Worm (Caenorhabditis elegans) whole organism, dauer: Measurements from ENCODE around the gene nhr-50.
"Not testable (repeated sequence)": the region's sequence is repeated elsewhere in the genome, so short reads cannot be mapped to it uniquely, and the experiment has no call there.

Experiments
- unc-62 ChIP-seq: sonication (generic microtip); optimal IDR thresholded peaks from 2 replicates; lab custom pipeline; 2017; ENCODE audit warnings: missing biosample characterization, missing genetic modification reagents, missing genetic modification characterization

Gene nhr-50

DNA sequence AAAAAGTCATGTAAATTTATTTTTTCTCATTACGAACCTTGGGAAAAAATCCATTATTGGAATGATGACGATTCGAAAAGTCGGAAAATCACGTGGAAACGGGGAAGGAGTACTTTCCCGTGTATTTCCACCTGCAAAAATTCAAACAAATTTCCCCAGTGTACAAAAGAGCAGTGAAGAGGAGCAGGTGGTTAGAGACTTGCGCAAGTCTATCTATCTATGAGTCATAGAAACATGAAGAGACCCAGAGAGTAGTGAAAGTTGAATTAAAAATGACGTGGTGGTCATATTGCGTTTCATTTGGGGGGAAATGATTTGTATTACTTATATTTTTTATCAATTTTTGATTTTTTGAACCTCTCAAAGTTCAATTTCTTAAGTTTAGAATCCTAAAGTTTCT, at the start of gene nhr-50:
Gene nhr-50, minus strand, starts transcription at position 199 of the 400 bp plus-strand sequence.
- no peak for TF ChIP-seq unc-62 (GFP tag; lab: Kevin White, UChicago)

DNA sequence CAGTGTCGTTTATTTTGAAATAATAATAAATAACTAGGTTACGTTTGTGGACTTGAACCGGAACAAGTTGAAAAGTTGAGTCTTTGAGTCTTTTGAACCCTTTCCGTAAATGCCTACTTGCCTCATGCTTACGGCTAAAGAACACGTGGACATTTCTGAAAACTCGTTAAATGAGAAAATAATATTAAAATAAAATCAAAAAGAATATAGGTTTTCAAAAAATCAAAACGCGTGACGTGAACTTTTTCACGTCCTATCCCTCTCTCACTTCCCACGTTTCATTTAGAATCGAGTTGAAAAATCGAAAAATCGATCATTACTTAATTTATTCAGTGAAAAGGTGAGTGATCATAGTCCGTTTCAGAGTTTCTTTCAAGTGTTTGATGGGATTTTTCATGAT, 48.7 kb upstream of the nhr-50 start, which contains the start of gene best-12:
Gene best-12, plus strand, starts transcription at position 301 of the 400 bp plus-strand sequence.
- TF ChIP-seq unc-62 (GFP tag; lab: Kevin White, UChicago), result no peak

DNA sequence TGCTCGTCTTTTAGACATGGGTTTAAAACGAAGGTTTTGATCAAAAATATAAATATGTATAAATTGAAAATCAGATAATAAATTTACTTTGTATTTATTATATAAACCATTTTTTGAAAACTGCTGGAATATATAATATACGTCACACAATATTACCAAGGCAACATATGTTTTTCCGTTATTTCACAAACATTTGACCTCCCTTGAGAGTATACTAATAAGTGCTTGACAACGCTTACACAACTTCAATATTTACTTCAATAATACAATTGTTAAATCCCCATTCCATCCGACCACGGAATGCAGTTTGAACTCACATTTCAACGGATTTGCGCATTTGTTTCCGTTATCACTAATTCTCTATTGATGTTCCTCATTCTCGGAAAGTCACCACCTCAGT, 47.1 kb upstream of the nhr-50 start, which contains the start of gene str-198:
Gene str-198, plus strand, starts transcription at position 301 of the 400 bp plus-strand sequence.
- no peak for TF ChIP-seq unc-62 (GFP tag; lab: Kevin White, UChicago)

DNA sequence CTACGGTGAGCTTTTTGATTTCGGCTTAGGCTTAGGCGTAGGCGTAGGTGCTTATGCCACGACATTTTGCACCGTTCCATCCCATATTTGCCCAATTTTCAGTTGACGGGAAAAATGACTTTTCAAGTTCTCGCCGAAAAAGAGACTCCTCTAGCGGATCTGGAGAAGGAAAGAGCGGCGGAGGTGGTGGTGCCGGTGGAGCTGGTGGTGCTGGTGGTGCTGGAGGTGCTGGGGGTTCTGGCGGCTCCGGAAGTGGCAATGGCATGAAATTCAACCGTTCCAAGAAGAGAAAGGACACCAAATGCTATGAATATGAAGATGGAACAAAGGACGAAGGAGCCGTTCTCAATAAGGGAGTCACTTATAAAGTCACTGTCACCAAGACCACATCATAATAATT, 46.6 kb upstream of the nhr-50 start:
- no peak for TF ChIP-seq unc-62 (GFP tag; lab: Kevin White, UChicago)

DNA sequence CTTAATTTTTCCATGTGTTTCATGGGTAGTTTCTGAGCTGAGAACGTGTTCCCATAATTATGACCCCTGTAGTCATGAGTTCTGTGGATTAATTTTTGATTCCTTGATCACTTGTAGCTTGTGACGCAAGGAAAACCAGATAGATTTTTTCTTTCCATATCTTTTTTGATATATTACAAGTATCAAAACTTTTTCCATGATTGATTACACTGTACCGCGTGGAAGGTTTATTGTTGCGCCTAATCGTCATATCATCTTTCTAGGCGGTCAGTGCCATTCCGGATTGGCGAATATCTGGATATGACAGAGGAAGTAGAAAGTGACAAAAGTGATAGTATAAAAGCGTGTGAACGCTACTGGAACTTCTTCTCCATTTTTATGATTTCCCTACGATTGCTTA, 46.1 kb upstream of the nhr-50 start, which contains the start of gene ZK285.2:
Gene ZK285.2, plus strand, starts transcription at position 301 of the 400 bp plus-strand sequence.
- no peak for TF ChIP-seq unc-62 (GFP tag; lab: Kevin White, UChicago)

DNA sequence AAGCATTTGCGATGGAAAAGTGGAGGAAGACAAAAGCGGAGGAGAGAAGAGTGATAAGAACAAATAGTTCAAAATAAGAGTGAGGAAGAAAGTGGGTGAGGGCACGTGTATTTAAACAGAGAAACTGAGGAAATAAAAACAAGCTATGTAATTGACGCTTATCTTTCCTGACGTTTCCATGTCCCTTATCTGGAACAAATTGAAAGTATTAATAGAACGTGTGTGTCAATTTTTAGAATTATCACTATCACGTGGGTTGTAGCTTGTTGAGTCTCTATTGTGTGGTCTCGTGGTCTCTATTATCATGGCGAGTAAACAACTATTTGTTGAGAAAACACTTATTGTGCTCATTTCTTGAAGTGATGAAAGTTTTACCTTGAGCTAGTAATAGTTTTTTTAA, 45.4 kb upstream of the nhr-50 start, which contains the start of gene T10C6.15:
Gene T10C6.15, minus strand, starts transcription at position 104 of the 400 bp plus-strand sequence.
- TF ChIP-seq unc-62 (GFP tag; lab: Kevin White, UChicago), result no peak

DNA sequence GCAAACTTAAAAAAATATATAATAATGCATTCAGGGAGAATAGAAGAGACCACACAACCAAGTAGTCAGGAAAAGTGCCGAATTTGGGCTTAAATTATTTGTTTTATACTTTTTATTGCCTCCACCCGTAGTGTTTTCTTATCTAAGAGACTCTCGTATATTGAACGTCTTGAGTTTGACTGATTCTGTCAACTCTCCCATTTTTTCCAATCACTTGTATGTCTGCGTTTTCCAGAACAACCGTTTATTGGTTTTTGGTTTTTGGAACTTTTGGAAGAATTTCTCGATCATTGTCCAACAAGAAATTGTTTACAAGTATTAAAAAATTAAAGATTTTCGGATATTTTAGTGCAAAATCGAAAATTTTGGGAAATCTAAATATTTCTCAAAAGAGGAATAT, 43.3 kb upstream of the nhr-50 start:
- no peak for TF ChIP-seq unc-62 (GFP tag; lab: Kevin White, UChicago)

DNA sequence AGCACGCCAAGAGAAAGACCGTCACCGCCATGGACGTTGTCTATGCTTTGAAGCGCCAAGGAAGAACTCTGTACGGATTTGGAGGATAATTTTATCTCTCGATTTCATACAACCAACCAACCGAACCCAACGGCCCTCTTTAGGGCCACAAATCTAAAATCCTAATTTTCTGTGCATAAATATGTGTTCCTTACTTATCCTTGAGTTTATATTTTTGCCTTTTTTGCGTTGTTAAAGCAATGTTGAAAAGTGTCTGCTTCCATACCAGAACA, 42.2 kb upstream of the nhr-50 start:
- no peak for TF ChIP-seq unc-62 (GFP tag; lab: Kevin White, UChicago)

DNA sequence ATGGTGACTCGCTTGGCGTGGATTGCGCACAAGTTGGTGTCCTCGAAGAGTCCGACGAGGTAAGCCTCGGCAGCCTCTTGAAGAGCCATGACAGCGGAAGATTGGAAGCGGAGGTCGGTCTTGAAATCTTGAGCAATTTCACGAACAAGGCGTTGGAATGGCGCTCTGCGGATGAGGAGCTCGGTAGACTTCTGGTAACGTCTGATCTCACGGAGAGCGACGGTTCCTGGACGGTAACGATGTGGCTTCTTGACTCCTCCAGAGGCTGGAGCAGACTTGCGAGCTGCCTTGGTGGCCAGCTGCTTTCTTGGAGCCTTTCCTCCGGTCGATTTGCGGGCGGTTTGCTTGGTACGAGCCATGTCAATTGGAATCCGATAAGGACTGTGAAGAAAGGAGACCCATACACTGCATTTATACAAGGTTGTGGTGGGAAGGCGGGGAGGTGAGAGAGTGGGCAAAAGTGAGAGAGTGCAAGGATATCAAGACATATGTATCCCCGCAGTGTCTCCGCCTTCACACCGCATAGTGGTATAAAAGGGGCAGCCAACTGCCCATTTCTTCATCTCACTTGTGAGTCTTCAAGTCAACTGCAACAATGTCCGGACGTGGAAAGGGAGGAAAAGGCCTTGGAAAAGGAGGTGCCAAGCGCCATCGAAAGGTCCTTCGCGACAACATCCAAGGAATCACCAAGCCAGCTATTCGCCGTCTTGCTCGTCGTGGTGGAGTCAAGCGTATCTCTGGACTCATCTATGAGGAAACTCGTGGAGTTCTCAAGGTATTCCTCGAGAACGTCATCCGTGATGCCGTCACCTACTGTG, 41.7 kb upstream of the nhr-50 start, which contains the start of the genes his-2 and his-1:
Gene his-2, minus strand, starts transcription at position 359 of the 818 bp plus-strand sequence.
Gene his-1, plus strand, starts transcription at position 596 of the 818 bp plus-strand sequence.
- TF ChIP-seq unc-62 (GFP tag; lab: Kevin White, UChicago), result not testable (repeated sequence)

DNA sequence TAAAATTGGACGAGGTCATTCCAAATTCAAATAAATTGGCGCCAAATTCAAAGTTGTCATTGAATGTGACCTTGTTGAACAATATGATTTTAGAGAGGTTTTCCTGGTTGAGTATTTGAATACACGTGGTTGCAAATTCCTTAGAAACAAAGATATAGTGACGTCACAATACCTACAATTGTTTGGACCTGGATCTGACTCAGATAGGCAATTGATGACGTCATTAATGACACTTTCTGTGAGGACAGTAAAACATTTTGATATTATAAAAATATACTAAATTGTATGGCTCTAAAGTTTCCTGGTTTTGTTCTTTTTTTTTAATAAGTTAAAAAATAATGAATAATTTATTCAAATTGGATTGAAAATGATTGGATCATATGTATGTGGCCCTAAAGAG, 41.0 kb upstream of the nhr-50 start:
- no peak for TF ChIP-seq unc-62 (GFP tag; lab: Kevin White, UChicago)

DNA sequence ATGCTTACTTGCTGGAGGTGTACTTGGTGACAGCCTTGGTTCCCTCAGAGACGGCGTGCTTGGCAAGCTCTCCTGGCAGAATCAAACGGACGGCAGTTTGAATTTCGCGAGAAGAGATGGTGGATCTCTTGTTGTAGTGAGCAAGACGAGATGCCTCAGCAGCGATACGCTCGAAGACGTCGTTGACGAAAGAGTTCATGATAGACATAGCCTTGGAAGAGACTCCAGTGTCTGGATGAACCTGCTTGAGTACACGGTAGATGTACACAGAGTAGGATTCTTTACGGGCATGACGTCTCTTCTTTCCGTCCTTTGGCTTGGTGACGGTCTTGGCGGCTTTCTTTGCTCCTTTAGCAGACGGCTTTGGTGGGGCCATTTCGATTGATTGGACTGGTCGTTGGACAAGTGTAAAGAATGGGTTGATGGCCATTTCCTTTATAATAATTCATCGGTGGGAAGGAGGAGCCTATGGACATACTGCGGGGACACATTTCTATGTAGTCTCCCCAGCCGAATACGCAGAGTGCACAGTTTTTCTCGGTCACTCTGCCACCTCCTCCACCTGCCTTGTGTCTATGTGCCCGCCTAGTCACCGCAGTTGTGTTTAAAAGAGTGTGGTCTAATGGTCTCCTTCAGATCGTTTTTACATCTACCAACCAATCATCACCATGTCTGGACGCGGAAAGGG, 39.9 kb upstream of the nhr-50 start, which contains the start of the genes his-4 and his-3:
Gene his-4, minus strand, starts transcription at position 376 of the 688 bp plus-strand sequence.
Gene his-3, plus strand, starts transcription at position 669 of the 688 bp plus-strand sequence.
- not testable (repeated sequence) for TF ChIP-seq unc-62 (GFP tag; lab: Kevin White, UChicago)

DNA sequence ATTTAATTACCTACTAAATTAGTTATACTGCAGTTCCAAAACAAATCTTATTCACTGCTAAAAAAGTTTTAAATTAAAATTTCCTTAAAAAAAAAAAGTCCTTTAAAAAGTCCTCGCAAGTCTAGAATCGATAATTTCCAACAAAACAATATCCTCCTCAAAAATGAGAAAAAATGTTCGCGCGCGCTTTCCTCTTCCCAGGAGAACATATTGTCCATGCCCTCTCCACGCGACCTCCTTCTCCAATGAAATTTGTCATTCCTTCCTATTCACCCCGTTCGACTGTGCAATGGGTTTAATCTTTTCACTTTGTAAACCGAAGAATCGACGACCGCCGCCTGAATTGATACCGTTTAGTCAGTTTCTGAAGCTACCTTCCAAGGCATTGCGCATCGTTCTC, 35.7 kb upstream of the nhr-50 start, which contains the start of gene T10C6.10:
Gene T10C6.10, plus strand, starts transcription at position 248 of the 400 bp plus-strand sequence.
- no peak for TF ChIP-seq unc-62 (GFP tag; lab: Kevin White, UChicago)

DNA sequence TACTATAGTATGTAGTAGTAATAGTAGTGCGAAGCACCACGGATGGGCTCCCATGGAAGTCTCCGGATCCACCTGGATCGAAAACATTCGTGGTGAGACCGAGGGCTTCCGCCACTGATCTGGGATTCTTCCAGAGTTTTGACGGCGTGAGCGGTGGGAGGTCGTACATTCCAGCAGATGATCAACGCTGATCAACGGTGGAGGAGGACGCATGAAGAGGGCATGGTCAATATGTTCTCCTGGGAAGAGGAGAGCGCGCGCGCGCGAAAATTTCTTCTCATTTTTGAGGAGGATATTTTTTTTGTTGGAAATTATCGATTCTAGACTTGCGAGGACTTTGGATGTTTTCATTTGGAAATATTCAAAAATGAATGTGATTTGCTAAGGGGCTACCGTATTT, 33.1 kb upstream of the nhr-50 start:
- no peak for TF ChIP-seq unc-62 (GFP tag; lab: Kevin White, UChicago)

DNA sequence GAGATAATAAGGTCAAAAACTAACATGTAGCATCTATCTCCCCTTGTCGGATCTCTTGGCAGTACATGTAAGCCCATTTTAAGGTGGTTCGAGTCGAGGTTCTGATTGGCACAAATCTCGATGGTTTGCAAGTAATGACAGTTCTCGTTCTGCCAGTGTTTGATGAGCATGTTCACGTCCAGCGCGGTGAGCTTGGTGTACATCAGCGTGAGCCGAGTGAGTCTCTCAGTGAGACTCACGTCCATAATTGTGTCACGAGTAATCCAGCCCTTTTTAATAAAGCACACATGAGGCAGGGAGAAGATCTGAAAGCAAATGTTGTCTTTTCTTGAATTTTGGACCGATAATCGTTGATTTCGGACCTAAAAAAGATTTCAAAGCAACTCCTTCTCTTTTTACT, 32.3 kb upstream of the nhr-50 start, which contains the start of gene T10C6.16:
Gene T10C6.16, minus strand, starts transcription at position 245 of the 400 bp plus-strand sequence.
- no peak for TF ChIP-seq unc-62 (GFP tag; lab: Kevin White, UChicago)

DNA sequence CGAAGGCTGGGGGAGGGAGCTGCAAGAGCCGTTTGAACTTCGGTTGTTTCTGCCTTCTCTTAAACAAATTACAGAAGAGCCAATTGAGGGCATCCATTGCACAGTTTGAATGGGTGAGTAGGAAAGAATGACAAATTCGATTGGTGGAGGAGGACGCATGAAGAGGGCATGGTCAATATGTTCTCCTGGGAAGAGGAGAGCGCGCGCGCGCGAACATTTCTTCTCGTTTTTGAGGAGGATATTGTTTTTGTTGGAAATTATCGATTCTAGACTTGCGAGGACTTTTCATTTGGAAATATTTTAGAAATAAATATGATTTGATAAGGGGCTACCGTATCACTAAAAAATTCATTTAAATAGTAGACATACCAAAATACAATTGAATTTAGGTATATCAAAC, 31.1 kb upstream of the nhr-50 start, which contains the start of gene T10C6.7:
Gene T10C6.7, minus strand, starts transcription at position 143 of the 400 bp plus-strand sequence.
- no peak for TF ChIP-seq unc-62 (GFP tag; lab: Kevin White, UChicago)

DNA sequence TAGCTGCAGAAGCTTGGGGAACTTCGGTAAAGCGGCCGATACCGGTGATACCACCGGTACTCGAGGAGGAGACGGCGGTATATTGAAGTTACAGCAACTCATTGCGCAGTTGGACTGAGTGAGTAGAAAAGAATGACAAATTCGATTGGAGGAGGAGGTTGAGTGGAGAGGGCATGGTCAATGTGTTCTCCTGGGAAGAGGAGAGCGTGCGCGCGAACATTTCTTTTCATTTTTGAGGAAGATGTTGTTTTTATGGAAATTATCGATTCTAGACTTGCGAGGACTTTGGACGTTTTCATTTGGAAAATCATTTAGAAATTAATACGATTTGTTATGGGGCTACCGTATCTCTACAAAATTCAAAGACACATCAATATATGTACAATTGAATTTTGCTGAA, 28.8 kb upstream of the nhr-50 start:
- TF ChIP-seq unc-62 (GFP tag; lab: Kevin White, UChicago), result no peak
